Fruit fly (Drosophila melanogaster): ENCODE data around the gene CG42249.
A peak's percentile ranks its signal among the peaks of the same experiment; 100 is the strongest.

CG42249 gene

dm6 chrX:11153826-11154510 is 57.9 kb downstream of the CG42249 start, which contains the start of the genes rtv and Dlic (continued):
- peak; percentile 30 for TF ChIP-seq sens (GFP tag)
- no peak for TF ChIP-seq hth (optimal IDR thresholded peaks at IDR 0.05)
- TF ChIP-seq Elba2 (GFP tag; optimal IDR thresholded peaks at IDR 0.05): no peak
- peak; percentile 17 for TF ChIP-seq CG15269 (tag; optimal IDR thresholded peaks at IDR 0.05)
- TF ChIP-seq CTCF (GFP tag; optimal IDR thresholded peaks at IDR 0.05): peak; percentile 98
- TF ChIP-seq CG2129 (GFP tag; IDR thresholded peaks at IDR 0.05; ENCODE audit: partially characterized antibody): peak; percentile 76
- TF ChIP-seq Doc3 (GFP tag; IDR thresholded peaks at IDR 0.05; ENCODE audit: partially characterized antibody): peak; percentile 75
- TF ChIP-seq tup (GFP tag; optimal IDR thresholded peaks at IDR 0.05): no peak
- TF ChIP-seq CG10321 (GFP tag; IDR thresholded peaks at IDR 0.05): no peak
- TF ChIP-seq Meics (GFP tag; optimal IDR thresholded peaks at IDR 0.05): peak; percentile 7
- TF ChIP-seq onecut (GFP tag; IDR thresholded peaks at IDR 0.05): peak; percentile 33; the same call in 1 of the 2 replicates
- peak; percentile 22; the same call in 1 of the 3 replicates for TF ChIP-seq zen2 (GFP tag; IDR thresholded peaks at IDR 0.05; ENCODE audit: partially characterized antibody)
- peak; percentile 2 for TF ChIP-seq CG12104 (GFP tag; optimal IDR thresholded peaks at IDR 0.05)
- TF ChIP-seq trem (tag; optimal IDR thresholded peaks at IDR 0.05): peak; percentile 46
- peak; percentile 24 for TF ChIP-seq lilli (GFP tag; optimal IDR thresholded peaks at IDR 0.05)
- TF ChIP-seq NFAT (GFP tag; IDR thresholded peaks at IDR 0.05): peak; percentile 43; the same call in 1 of the 2 replicates
- no peak for TF ChIP-seq Dip2 (GFP tag; IDR thresholded peaks at IDR 0.05)
- TF ChIP-seq bowl (GFP tag; IDR thresholded peaks at IDR 0.05): no peak
- no peak for TF ChIP-seq CG2889 (GFP tag; IDR thresholded peaks at IDR 0.05)
- no peak for TF ChIP-seq sr (GFP tag; IDR thresholded peaks at IDR 0.05)
- peak; percentile 25 for TF ChIP-seq ind (GFP tag; optimal IDR thresholded peaks at IDR 0.05)
- no peak for TF ChIP-seq Hand (GFP tag; optimal IDR thresholded peaks at IDR 0.05)
- no peak for TF ChIP-seq dm (GFP tag; optimal IDR thresholded peaks at IDR 0.05)
- TF ChIP-seq CG12236 (GFP tag; optimal IDR thresholded peaks at IDR 0.05): no peak
- TF ChIP-seq Scr (GFP tag; IDR thresholded peaks at IDR 0.05; ENCODE audit: partially characterized antibody): peak; percentile 81
- no peak for TF ChIP-seq Trl (optimal IDR thresholded peaks at IDR 0.05)
- peak; percentile 10 for TF ChIP-seq Trl (GFP tag; optimal IDR thresholded peaks at IDR 0.05)
- no peak for TF ChIP-seq bsh (GFP tag; optimal IDR thresholded peaks at IDR 0.05)
- TF ChIP-seq Rfx (GFP tag; IDR thresholded peaks at IDR 0.05): peak; percentile 44; the same call in 1 of the 2 replicates
- no peak for TF ChIP-seq D19A (tag; optimal IDR thresholded peaks at IDR 0.05)
- TF ChIP-seq knrl (GFP tag; IDR thresholded peaks at IDR 0.05; ENCODE audit: partially characterized antibody): peak; percentile 74
- peak; percentile 32 for TF ChIP-seq CG5245 (GFP tag; optimal IDR thresholded peaks at IDR 0.05)
- TF ChIP-seq fd3F (GFP tag; optimal IDR thresholded peaks at IDR 0.05): no peak
- TF ChIP-seq lbe (GFP tag; optimal IDR thresholded peaks at IDR 0.05): no peak
- TF ChIP-seq ranshi (GFP tag; IDR thresholded peaks at IDR 0.05): no peak
- TF ChIP-seq abd-A (tag; optimal IDR thresholded peaks at IDR 0.05): no peak
- TF ChIP-seq Hsf (GFP tag; optimal IDR thresholded peaks at IDR 0.05): peak; percentile 42
- TF ChIP-seq CG7987 (GFP tag; optimal IDR thresholded peaks at IDR 0.05): no peak
- TF ChIP-seq CG8290 (GFP tag; optimal IDR thresholded peaks at IDR 0.05): peak; percentile 52
- TF ChIP-seq CG8290 (tag; optimal IDR thresholded peaks at IDR 0.05): peak; percentile 17 to 23
- no peak for TF ChIP-seq CG6854 (GFP tag; optimal IDR thresholded peaks at IDR 0.05)
- peak; percentile 11 for TF ChIP-seq NC2β (GFP tag; optimal IDR thresholded peaks at IDR 0.05)
- TF ChIP-seq CG14441 (GFP tag; IDR thresholded peaks at IDR 0.05): no peak
- peak; percentile 12 for TF ChIP-seq Atf-2 (GFP tag; optimal IDR thresholded peaks at IDR 0.05)
- TF ChIP-seq CG6175 (GFP tag; IDR thresholded peaks at IDR 0.05): no peak
- no peak for TF ChIP-seq sc (optimal IDR thresholded peaks at IDR 0.05)
- TF ChIP-seq sc (GFP tag; optimal IDR thresholded peaks at IDR 0.05): no peak
- no peak for TF ChIP-seq HLH54F (GFP tag; optimal IDR thresholded peaks at IDR 0.05)
- TF ChIP-seq ro (GFP tag; IDR thresholded peaks at IDR 0.05): no peak
- peak; percentile 24 for TF ChIP-seq CG9727 (GFP tag; optimal IDR thresholded peaks at IDR 0.05)
- TF ChIP-seq CG17568 (GFP tag; optimal IDR thresholded peaks at IDR 0.05): no peak
- no peak for TF ChIP-seq Dbx (GFP tag; IDR thresholded peaks at IDR 0.05)

Measured in whole organism, embryonic.